Fruit fly (Drosophila melanogaster): ENCODE measurements around the gene CG33170.

CG33170 gene

dm6 chr3L:22837651-22838614, 26.5 kb upstream of the CG33170 start (continued):
- TF ChIP-seq crol (GFP tag; IDR thresholded peaks at IDR 0.05) = peak; percentile 72
- no peak for TF ChIP-seq inv (GFP tag; IDR thresholded peaks at IDR 0.05; ENCODE audit: partially characterized antibody)
- peak; percentile 76 for TF ChIP-seq CG10543 (GFP tag; optimal IDR thresholded peaks at IDR 0.05)
- TF ChIP-seq CG2875 (GFP tag; optimal IDR thresholded peaks at IDR 0.05) = no peak
- peak; percentile 47 for TF ChIP-seq lab (GFP tag; optimal IDR thresholded peaks at IDR 0.05)
- 0 out of 2 replicates have a peak, but pooled peaks have one; percentile 21 for TF ChIP-seq NFAT (GFP tag; IDR thresholded peaks at IDR 0.05)
- peak; percentile 39 for TF ChIP-seq nau (GFP tag; optimal IDR thresholded peaks at IDR 0.05)
- no peak for TF ChIP-seq phol (tag; optimal IDR thresholded peaks at IDR 0.05)
- TF ChIP-seq sd (tag; optimal IDR thresholded peaks at IDR 0.05) = peak; percentile 6
- peak; percentile 99 for TF ChIP-seq GATAe (GFP tag; conservative IDR thresholded peaks at IDR 0.05)
- peak; percentile 42 for TF ChIP-seq cg (GFP tag; optimal IDR thresholded peaks at IDR 0.05)
- peak; percentile 74; the same call in 2 of the 4 replicates for TF ChIP-seq chinmo (GFP tag; IDR thresholded peaks at IDR 0.05; ENCODE audit: partially characterized antibody)
- TF ChIP-seq CG16813 (GFP tag; IDR thresholded peaks at IDR 0.05; ENCODE audit: partially characterized antibody) = no peak
- TF ChIP-seq CG13894 (tag; optimal IDR thresholded peaks at IDR 0.05) = peak; percentile 77
- no peak for TF ChIP-seq CG10209 (GFP tag; optimal IDR thresholded peaks at IDR 0.05)
- TF ChIP-seq sug (tag; optimal IDR thresholded peaks at IDR 0.05) = peak; percentile 68
- no peak for TF ChIP-seq CG6654 (GFP tag; optimal IDR thresholded peaks at IDR 0.05)
- TF ChIP-seq yki (optimal IDR thresholded peaks at IDR 0.05) = no peak
- peak; percentile 49 for TF ChIP-seq BtbVII (GFP tag; optimal IDR thresholded peaks at IDR 0.05)
- no peak for TF ChIP-seq CG11247 (GFP tag; IDR thresholded peaks at IDR 0.05)
- no peak for TF ChIP-seq stwl (tag; optimal IDR thresholded peaks at IDR 0.05)

- TF ChIP-seq Pdp1 (GFP tag; optimal IDR thresholded peaks at IDR 0.05) = peak in 1 of 2 experiments; percentile 48
- no peak for TF ChIP-seq CG14667 (GFP tag; IDR thresholded peaks at IDR 0.05)
- peak; percentile 46 for TF ChIP-seq CG1832 (GFP tag; optimal IDR thresholded peaks at IDR 0.05)
Observed at dm6 chr3L:22839243-22839642, 25.2 kb upstream of the CG33170 start.

dm6 chr3L:22839726-22840228, 24.6 kb upstream of the CG33170 start:
- peak; percentile 86 for TF ChIP-seq nom (GFP tag; optimal IDR thresholded peaks at IDR 0.05)
- TF ChIP-seq gsb (GFP tag; IDR thresholded peaks at IDR 0.05) = no peak
- no peak for TF ChIP-seq ac (GFP tag; optimal IDR thresholded peaks at IDR 0.05)
- no peak for TF ChIP-seq CG10209 (GFP tag; optimal IDR thresholded peaks at IDR 0.05)
- no peak for TF ChIP-seq CG16863 (GFP tag; optimal IDR thresholded peaks at IDR 0.05)
- TF ChIP-seq CG14860 (GFP tag; IDR thresholded peaks at IDR 0.05; ENCODE audit: partially characterized antibody) = 0 out of 3 replicates have a peak, but pooled peaks have one; percentile 30
- no peak for TF ChIP-seq sim (GFP tag; IDR thresholded peaks at IDR 0.05)
- TF ChIP-seq CG4707 (GFP tag; optimal IDR thresholded peaks at IDR 0.05) = no peak
- TF ChIP-seq z (GFP tag; IDR thresholded peaks at IDR 0.05) = no peak
- TF ChIP-seq ATbp (GFP tag; optimal IDR thresholded peaks at IDR 0.05) = no peak
- TF ChIP-seq Hmx (GFP tag; optimal IDR thresholded peaks at IDR 0.05) = no peak
- no peak for TF ChIP-seq dysf (GFP tag; IDR thresholded peaks at IDR 0.05)
- 0 out of 2 replicates have a peak, but pooled peaks have one; percentile 33 for TF ChIP-seq CG10321 (GFP tag; IDR thresholded peaks at IDR 0.05)
- peak; percentile 61 for TF ChIP-seq Deaf1 (tag; optimal IDR thresholded peaks at IDR 0.05)
- TF ChIP-seq zen2 (GFP tag; IDR thresholded peaks at IDR 0.05; ENCODE audit: partially characterized antibody) = 0 out of 3 replicates have a peak, but pooled peaks have one; percentile 6
- no peak for TF ChIP-seq CG17802 (tag; optimal IDR thresholded peaks at IDR 0.05)
- 0 out of 3 replicates have a peak, but pooled peaks have one; percentile 26 for TF ChIP-seq sr (GFP tag; IDR thresholded peaks at IDR 0.05)
- peak; percentile 95 for TF ChIP-seq crol (GFP tag; IDR thresholded peaks at IDR 0.05)
- TF ChIP-seq CG6254 (GFP tag; optimal IDR thresholded peaks at IDR 0.05) = peak; percentile 29
- no peak for TF ChIP-seq CG13424 (tag; optimal IDR thresholded peaks at IDR 0.05)
- TF ChIP-seq Nf-YA (GFP tag; IDR thresholded peaks at IDR 0.05) = no peak
- TF ChIP-seq exex (tag; optimal IDR thresholded peaks at IDR 0.05) = no peak
- TF ChIP-seq jigr1 (GFP tag; IDR thresholded peaks at IDR 0.05) = no peak

Data from whole organism, embryonic.